Fruit fly (Drosophila melanogaster): ENCODE results near the gene Tsp.

Tsp gene

DNA sequence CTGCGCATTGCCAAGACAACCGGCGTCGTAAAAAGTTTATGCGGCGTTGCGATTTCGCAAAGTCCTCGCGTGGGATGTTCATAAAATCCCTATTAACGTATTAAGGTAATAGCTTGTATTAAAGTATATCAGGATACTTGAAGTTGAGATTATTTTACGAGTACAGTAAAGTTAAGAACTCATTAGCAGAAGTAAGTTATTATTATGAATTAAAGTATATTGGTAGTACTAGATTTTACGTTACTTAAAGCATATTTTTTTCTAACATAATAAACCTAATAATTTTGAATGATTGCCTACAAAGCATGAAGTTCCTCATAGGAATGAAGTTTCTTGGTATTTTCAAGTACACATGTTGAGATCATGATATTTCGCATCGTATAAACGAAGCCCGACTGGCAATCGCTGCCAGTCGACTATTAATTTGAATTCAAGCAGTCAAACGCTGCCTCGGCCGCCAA, 15.1 kb downstream of the Tsp start (continued):
- 0 out of 3 replicates have a peak, but pooled peaks have one; percentile 26 for TF ChIP-seq CG11695 (GFP tag; IDR thresholded peaks at IDR 0.05)
- TF ChIP-seq Atf6 (GFP tag; IDR thresholded peaks at IDR 0.05) = peak; percentile 14; the same call in 1 of the 2 replicates
- TF ChIP-seq grau (tag; optimal IDR thresholded peaks at IDR 0.05) = peak; percentile 64
- no peak for TF ChIP-seq Taf1 (GFP tag; IDR thresholded peaks at IDR 0.05)
- TF ChIP-seq CG17359 (tag; optimal IDR thresholded peaks at IDR 0.05) = peak; percentile 48
- peak; percentile 27 for TF ChIP-seq CG2120 (GFP tag; optimal IDR thresholded peaks at IDR 0.05)
- peak; percentile 27 for TF ChIP-seq tin (GFP tag; optimal IDR thresholded peaks at IDR 0.05)
- TF ChIP-seq ac (GFP tag; optimal IDR thresholded peaks at IDR 0.05) = no peak
- TF ChIP-seq CG7839 (tag; optimal IDR thresholded peaks at IDR 0.05) = peak; percentile 71
- TF ChIP-seq twi (tag; optimal IDR thresholded peaks at IDR 0.05) = peak; percentile 16
- TF ChIP-seq Oli (tag; optimal IDR thresholded peaks at IDR 0.05) = peak; percentile 59
- TF ChIP-seq schlank (tag; optimal IDR thresholded peaks at IDR 0.05) = no peak
- TF ChIP-seq cato (GFP tag; optimal IDR thresholded peaks at IDR 0.05; ENCODE audit: borderline replicate concordance) = no peak
- TF ChIP-seq ro (GFP tag; IDR thresholded peaks at IDR 0.05) = no peak
- TF ChIP-seq D (optimal IDR thresholded peaks at IDR 0.05) = no peak
- peak; percentile 70 for TF ChIP-seq D (GFP tag; optimal IDR thresholded peaks at IDR 0.05)
- peak; percentile 45 for TF ChIP-seq nom (GFP tag; optimal IDR thresholded peaks at IDR 0.05)
- TF ChIP-seq CG3281 (GFP tag; optimal IDR thresholded peaks at IDR 0.05) = peak; percentile 33
- no peak for TF ChIP-seq Pdp1 (GFP tag; optimal IDR thresholded peaks at IDR 0.05)
- no peak for TF ChIP-seq tgo (GFP tag; IDR thresholded peaks at IDR 0.05)
- no peak for TF ChIP-seq mirr (GFP tag; optimal IDR thresholded peaks at IDR 0.05)
- peak; percentile 27 for TF ChIP-seq Hr3 (GFP tag; optimal IDR thresholded peaks at IDR 0.05)

DNA sequence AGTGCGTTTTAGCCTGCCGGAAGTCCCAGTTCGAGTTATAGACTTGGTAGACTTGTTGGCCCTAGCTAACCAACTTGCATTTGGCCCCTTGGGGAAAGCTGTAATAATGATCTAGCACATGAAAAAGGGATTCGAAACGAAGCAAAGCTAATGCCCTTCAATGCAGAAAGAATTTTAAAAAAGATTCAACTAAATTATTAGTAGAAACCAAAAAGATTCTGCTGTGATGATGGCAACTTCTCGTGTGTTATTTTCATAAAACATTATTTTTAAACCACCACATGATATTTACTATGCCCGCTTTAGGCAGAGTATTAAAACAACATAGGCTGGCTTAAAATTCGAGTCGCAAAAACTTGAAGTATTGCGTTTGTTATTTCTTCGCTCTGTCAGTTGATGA, 16.8 kb downstream of the Tsp start:
- TF ChIP-seq sens (GFP tag) (peak; percentile 75), pnt (GFP tag; optimal IDR thresholded peaks at IDR 0.05) (no peak), Asciz (GFP tag; optimal IDR thresholded peaks at IDR 0.05) (no peak), CG2199 (GFP tag; IDR thresholded peaks at IDR 0.05) (no peak), CG14965 (GFP tag; optimal IDR thresholded peaks at IDR 0.05; ENCODE audit: borderline replicate concordance) (no peak), br (optimal IDR thresholded peaks at IDR 0.05) (no peak), CG9609 (GFP tag; optimal IDR thresholded peaks at IDR 0.05) (no peak), CG1832 (GFP tag; optimal IDR thresholded peaks at IDR 0.05) (no peak), danr (GFP tag; IDR thresholded peaks at IDR 0.05) (no peak), Med (GFP tag) (peak; percentile 64), az2 (GFP tag; optimal IDR thresholded peaks at IDR 0.05) (no peak), Sox102F (GFP tag; optimal IDR thresholded peaks at IDR 0.05) (peak; percentile 24), dysf (GFP tag; IDR thresholded peaks at IDR 0.05) (no peak), Hmx (GFP tag; optimal IDR thresholded peaks at IDR 0.05) (no peak), D19A (tag; optimal IDR thresholded peaks at IDR 0.05) (peak; percentile 58), vvl (GFP tag; IDR thresholded peaks at IDR 0.05) (0 out of 2 replicates have a peak, but pooled peaks have one; percentile 7), CG11504 (tag; optimal IDR thresholded peaks at IDR 0.05) (peak; percentile 10)

DNA sequence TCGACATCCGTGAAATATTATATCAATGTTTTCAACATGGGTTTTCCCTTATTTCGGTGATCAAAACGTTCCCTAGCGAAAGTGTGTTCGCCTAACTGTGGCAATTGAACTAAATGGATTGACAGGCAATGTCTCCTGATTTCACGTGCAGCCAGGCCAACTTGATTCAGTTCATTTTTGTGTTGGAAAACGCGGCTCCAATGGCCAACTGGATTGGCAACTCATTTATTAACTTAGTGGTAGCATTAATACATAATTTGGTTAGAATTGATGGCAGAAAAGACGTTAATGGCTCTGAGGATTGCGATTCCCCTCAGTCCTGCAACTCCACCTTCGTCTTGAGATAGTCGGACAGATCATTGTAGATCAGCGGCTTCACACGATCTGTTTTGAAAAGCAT, 22.3 kb downstream of the Tsp start, which contains the start of gene CG11327:
TSS of gene CG11327 (minus strand) at position 101 of the 400 bp plus-strand sequence.
- no peak for TF ChIP-seq twi (tag; optimal IDR thresholded peaks at IDR 0.05)
- peak; percentile 7 for TF ChIP-seq trem (tag; optimal IDR thresholded peaks at IDR 0.05)
